Fruit fly (Drosophila melanogaster): ENCODE data around the gene Ppm1.

DNA sequence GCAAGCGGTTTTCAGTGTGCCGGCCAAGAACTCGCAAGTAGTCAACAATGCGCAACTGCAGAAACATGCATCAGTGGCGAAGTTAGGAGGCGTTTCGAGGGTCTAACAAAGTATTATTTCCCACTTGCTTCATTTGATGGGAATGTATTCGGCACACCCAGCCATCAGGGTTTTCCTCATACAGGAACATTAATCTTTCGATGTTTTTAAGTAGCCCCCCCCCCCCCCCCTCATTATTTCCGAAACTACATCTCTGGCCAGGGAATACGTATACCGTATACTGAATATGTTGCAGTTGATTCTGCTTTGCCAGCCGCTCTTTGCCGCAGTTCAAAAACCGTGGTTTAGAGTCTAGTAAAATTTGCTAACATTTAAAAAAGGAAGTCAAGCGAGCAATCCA lies 21.4 kb downstream of the Ppm1 start:
- TF ChIP-seq sv (GFP tag; optimal IDR thresholded peaks at IDR 0.05) (no peak), h (GFP tag; optimal IDR thresholded peaks at IDR 0.05) (peak; percentile 9), ey (GFP tag; optimal IDR thresholded peaks at IDR 0.05) (no peak), Hr78 (GFP tag; optimal IDR thresholded peaks at IDR 0.05) (no peak), br (GFP tag; optimal IDR thresholded peaks at IDR 0.05) (no peak), Mio (GFP tag; optimal IDR thresholded peaks at IDR 0.05) (no peak)

Measured in whole organism, wandering third instar larva.